Fruit fly (Drosophila melanogaster) whole organism, adult: ENCODE data around the gene CG6403.

Experiments used
- CG11617 ChIP-seq: fragments of 200-800 bp; sonication (Bioruptor generic); optimal IDR thresholded peaks from 2 replicates; lab custom pipeline; 2017; ENCODE audit warnings: mild to moderate bottlenecking, missing biosample characterization, missing genetic modification reagents, missing genetic modification characterization
- CG12768 ChIP-seq: fragments of 200-800 bp; sonication (Bioruptor generic); optimal IDR thresholded peaks from 2 replicates; lab custom pipeline; 2017; ENCODE audit warnings: missing biosample characterization, missing genetic modification characterization, mild to moderate bottlenecking, moderate library complexity, missing genetic modification reagents
- CG14711 ChIP-seq: fragments of 200-800 bp; sonication (Bioruptor generic); optimal IDR thresholded peaks from 2 replicates; lab custom pipeline; 2018; ENCODE audit warnings: missing biosample characterization, mild to moderate bottlenecking, missing genetic modification characterization, moderate library complexity
- CG1620 ChIP-seq: fragments of 200-800 bp; sonication (Bioruptor generic); optimal IDR thresholded peaks from 2 replicates; lab custom pipeline; 2016; ENCODE audit warnings: missing biosample characterization, missing genetic modification characterization
- CG33017 ChIP-seq: fragments of 200-800 bp; sonication (Bioruptor generic); optimal IDR thresholded peaks from 2 replicates; lab custom pipeline; 2018; ENCODE audit warnings: missing biosample characterization, mild to moderate bottlenecking, missing genetic modification characterization, moderate library complexity
- CG5204 ChIP-seq: fragments of 200-800 bp; sonication (Bioruptor generic); optimal IDR thresholded peaks from 2 replicates; lab custom pipeline; 2016; ENCODE audit warnings: missing biosample characterization, missing genetic modification characterization
- CG7045 ChIP-seq: fragments of 200-800 bp; sonication (Bioruptor generic); optimal IDR thresholded peaks from 2 replicates; lab custom pipeline; 2017; ENCODE audit warnings: missing biosample characterization, mild to moderate bottlenecking, missing genetic modification characterization
- CG7101 ChIP-seq: fragments of 200-800 bp; sonication (Bioruptor generic); optimal IDR thresholded peaks from 2 replicates; lab custom pipeline; 2018; ENCODE audit warnings: missing biosample characterization, mild to moderate bottlenecking, missing genetic modification characterization, moderate library complexity
- Clk ChIP-seq: fragments of 200-800 bp; sonication (Bioruptor generic); optimal IDR thresholded peaks from 2 replicates; lab custom pipeline; 2017; ENCODE audit warnings: missing biosample characterization, missing genetic modification characterization
- Crg-1 ChIP-seq: fragments of 200-800 bp; sonication (Bioruptor generic); optimal IDR thresholded peaks from 2 replicates; lab custom pipeline; 2016; ENCODE audit warnings: missing biosample characterization, missing genetic modification characterization
- Hr96 ChIP-seq: fragments of 200-800 bp; sonication (Bioruptor generic); optimal IDR thresholded peaks from 2 replicates; lab custom pipeline; 2016; ENCODE audit warnings: missing biosample characterization, missing genetic modification characterization
- Mnt ChIP-seq: fragments of 200-800 bp; sonication (Bioruptor generic); optimal IDR thresholded peaks from 2 replicates; lab custom pipeline; 2016; ENCODE audit warnings: missing biosample characterization, mild to moderate bottlenecking, missing genetic modification characterization
- bab1 ChIP-seq: fragments of 200-800 bp; sonication (Bioruptor generic); optimal IDR thresholded peaks from 3 replicates; lab custom pipeline; 2019; ENCODE audit warnings: missing biosample characterization, mild to moderate bottlenecking, missing genetic modification characterization, moderate library complexity
- cic ChIP-seq: fragments of 200-800 bp; sonication (Bioruptor generic); optimal IDR thresholded peaks from 2 replicates; lab custom pipeline; 2017; ENCODE audit warnings: missing biosample characterization, mild to moderate bottlenecking, missing genetic modification characterization, moderate library complexity
- cnc ChIP-seq, 2 experiments: fragments of >200 bp; optimal IDR thresholded peaks; 2 replicates each; lab custom pipeline; 2017
- kay ChIP-seq: fragments of 200-800 bp; sonication (Bioruptor generic); peaks from one replicate; lab custom pipeline; 2016; ENCODE audit warnings: missing biosample characterization, missing genetic modification characterization, borderline replicate concordance
- ovo ChIP-seq: fragments of 200-800 bp; sonication (Bioruptor generic); optimal IDR thresholded peaks from 2 replicates; lab custom pipeline; 2016; ENCODE audit warnings: missing biosample characterization, missing genetic modification characterization
- pad ChIP-seq: fragments of 200-800 bp; sonication (Bioruptor generic); optimal IDR thresholded peaks from 3 replicates; lab custom pipeline; 2017; ENCODE audit warnings: missing biosample characterization, missing genetic modification characterization, mild to moderate bottlenecking, moderate library complexity, missing genetic modification reagents
- tj ChIP-seq: fragments of 200-800 bp; sonication (Bioruptor generic); optimal IDR thresholded peaks from 3 replicates; lab custom pipeline; 2017; ENCODE audit warnings: missing biosample characterization, mild to moderate bottlenecking, missing genetic modification characterization, moderate library complexity
- toe ChIP-seq: fragments of 200-800 bp; sonication (Bioruptor generic); optimal IDR thresholded peaks from 2 replicates; lab custom pipeline; 2016; ENCODE audit warnings: missing biosample characterization, missing genetic modification characterization

The CG6403 gene

DNA sequence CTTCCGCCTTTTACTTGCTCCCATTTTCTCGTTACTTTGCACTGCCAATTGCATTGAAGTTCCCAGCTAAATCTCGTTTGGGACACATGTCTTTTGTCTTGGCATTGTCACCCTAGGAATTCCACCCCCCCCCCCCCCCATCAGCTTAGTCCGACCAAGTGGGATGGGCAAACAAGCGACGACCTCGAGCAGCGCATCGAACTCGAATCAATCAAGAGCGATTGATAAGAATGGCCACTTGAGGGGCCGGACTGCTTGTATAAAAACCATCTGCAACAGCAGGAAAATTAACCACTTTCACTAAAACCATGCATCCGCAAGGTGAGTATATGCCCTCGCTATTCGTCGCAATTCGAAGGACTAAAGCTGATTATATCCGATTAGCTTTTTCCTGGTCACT lies 10.3 kb downstream of the CG6403 start, which contains the start of gene CG14244:
Gene CG14244 (plus strand): TSS at position 301 of the 400 bp plus-strand sequence.
- TF ChIP-seq bab1, result no peak
- no peak for TF ChIP-seq pad (GFP tag; lab: Kevin White, UChicago)
- TF ChIP-seq CG33017, result no peak
- no peak for TF ChIP-seq kay
- no peak for TF ChIP-seq Crg-1 (GFP tag; lab: Kevin White, UChicago)
- no peak for TF ChIP-seq CG5204 (GFP tag; lab: Kevin White, UChicago)
- TF ChIP-seq CG1620 (GFP tag; lab: Kevin White, UChicago), result no peak
- no peak for TF ChIP-seq CG7045 (GFP tag; lab: Kevin White, UChicago)
- no peak for TF ChIP-seq toe (GFP tag; lab: Kevin White, UChicago)
- no peak for TF ChIP-seq CG11617 (GFP tag; lab: Kevin White, UChicago)

- TF ChIP-seq Crg-1 (GFP tag; lab: Kevin White, UChicago), result no peak
- TF ChIP-seq cnc (optimal IDR thresholded peaks at IDR 0.05; lab: Kevin White, UChicago), result no peak
- TF ChIP-seq CG5204 (GFP tag; lab: Kevin White, UChicago), result no peak
- TF ChIP-seq bab1, result peak; percentile 69
- TF ChIP-seq Mnt (GFP tag; lab: Kevin White, UChicago), result peak; percentile 12
Observed at dm6 chr3R:26724977-26725612, 11.0 kb downstream of the CG6403 start, which contains the start of gene CG6420. CG6420 (minus strand) TSS chr3R:26725216.

- TF ChIP-seq Clk (GFP tag; lab: Kevin White, UChicago) (no peak), CG14711 (tag; lab: Kevin White, UChicago) (no peak), CG7045 (GFP tag; lab: Kevin White, UChicago) (no peak), tj (no peak), CG12768 (GFP tag; lab: Kevin White, UChicago) (no peak), kay (no peak), Mnt (GFP tag; lab: Kevin White, UChicago) (no peak), CG33017 (no peak), pad (GFP tag; lab: Kevin White, UChicago) (no peak), CG11617 (GFP tag; lab: Kevin White, UChicago) (no peak), Crg-1 (GFP tag; lab: Kevin White, UChicago) (no peak), toe (GFP tag; lab: Kevin White, UChicago) (no peak), cnc (optimal IDR thresholded peaks at IDR 0.05; lab: Kevin White, UChicago) (no peak), Hr96 (GFP tag; lab: Kevin White, UChicago) (no peak), CG7101 (tag; lab: Kevin White, UChicago) (no peak), CG5204 (GFP tag; lab: Kevin White, UChicago) (no peak), CG1620 (GFP tag; lab: Kevin White, UChicago) (no peak), ovo (no peak), cic (GFP tag; lab: Kevin White, UChicago) (no peak), bab1 (no peak)
Observed at dm6 chr3R:26717864-26718263, 18.2 kb downstream of the CG6403 start, which contains the start of gene Yif1. Yif1 (plus strand) TSS chr3R:26717871.

DNA sequence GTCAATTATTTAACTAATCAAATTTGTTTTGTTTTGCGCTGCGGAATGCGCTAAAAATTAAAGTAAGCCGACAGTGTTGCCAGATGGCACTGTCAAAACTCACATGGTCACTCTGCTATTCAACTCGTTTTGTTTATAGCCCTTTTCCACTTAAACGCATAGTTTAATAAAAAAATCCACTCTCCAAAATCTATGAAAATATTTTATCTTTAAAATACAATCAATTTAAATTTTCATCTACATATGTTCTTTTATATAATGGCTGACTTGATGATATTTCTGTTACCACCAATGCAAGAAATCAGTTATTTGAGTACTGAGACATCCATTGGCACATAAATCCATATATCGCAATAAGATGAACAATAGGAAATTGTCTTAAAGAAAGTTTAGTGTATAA lies 18.8 kb downstream of the CG6403 start, which contains the start of gene CG6425:
Gene CG6425 (minus strand): TSS at position 95 of the 400 bp plus-strand sequence.
- no peak for TF ChIP-seq CG33017
- TF ChIP-seq Clk (GFP tag; lab: Kevin White, UChicago), result no peak
- peak; percentile 49 for TF ChIP-seq toe (GFP tag; lab: Kevin White, UChicago)
- no peak for TF ChIP-seq CG12768 (GFP tag; lab: Kevin White, UChicago)
- peak; percentile 17 for TF ChIP-seq CG7045 (GFP tag; lab: Kevin White, UChicago)
- TF ChIP-seq CG5204 (GFP tag; lab: Kevin White, UChicago), result peak; percentile 42
- TF ChIP-seq Hr96 (GFP tag; lab: Kevin White, UChicago), result no peak

DNA sequence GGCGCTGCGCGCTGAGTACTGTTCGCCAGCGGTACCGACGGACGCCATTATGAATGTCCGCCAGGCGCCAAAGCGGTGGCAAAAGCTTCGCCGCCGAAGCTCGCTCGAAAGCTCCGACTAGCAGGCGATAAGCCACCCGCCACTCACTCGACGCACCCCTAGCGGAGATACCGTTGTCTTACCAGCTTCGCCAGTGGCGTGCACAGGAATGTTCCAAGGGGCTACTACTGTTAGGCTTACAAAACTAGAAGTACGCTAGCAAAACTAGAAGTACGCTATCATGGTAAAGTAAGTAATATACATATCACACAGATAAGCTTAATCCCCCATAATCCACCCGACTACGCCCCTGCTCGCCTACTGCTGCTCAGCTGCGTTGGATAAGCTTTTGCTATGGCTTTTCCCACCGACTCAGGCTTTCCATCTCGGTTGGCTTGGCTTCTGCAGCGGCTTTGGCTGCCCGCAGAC lies 22.0 kb downstream of the CG6403 start, which contains the start of gene amon:
Gene amon (minus strand): TSS at position 51 of the 468 bp plus-strand sequence.
- peak; percentile 97 for TF ChIP-seq CG7101 (tag; lab: Kevin White, UChicago)
- peak; percentile 96 for TF ChIP-seq CG11617 (GFP tag; lab: Kevin White, UChicago)
- peak; percentile 86 for TF ChIP-seq CG1620 (GFP tag; lab: Kevin White, UChicago)
- peak; percentile 99 for TF ChIP-seq Hr96 (GFP tag; lab: Kevin White, UChicago)
- TF ChIP-seq Clk (GFP tag; lab: Kevin White, UChicago), result peak; percentile 100
- peak; percentile 94 for TF ChIP-seq pad (GFP tag; lab: Kevin White, UChicago)
- peak; percentile 96 for TF ChIP-seq Crg-1 (GFP tag; lab: Kevin White, UChicago)
- TF ChIP-seq CG12768 (GFP tag; lab: Kevin White, UChicago), result peak; percentile 100
- peak; percentile 99 for TF ChIP-seq toe (GFP tag; lab: Kevin White, UChicago)
- TF ChIP-seq bab1, result no peak
- peak; percentile 95 for TF ChIP-seq cic (GFP tag; lab: Kevin White, UChicago)
- TF ChIP-seq tj, result peak; percentile 83
- TF ChIP-seq CG14711 (tag; lab: Kevin White, UChicago), result peak; percentile 92
- peak; percentile 99 for TF ChIP-seq CG5204 (GFP tag; lab: Kevin White, UChicago)
- peak; percentile 91 for TF ChIP-seq Mnt (GFP tag; lab: Kevin White, UChicago)
- peak; percentile 92 for TF ChIP-seq ovo
- TF ChIP-seq CG7045 (GFP tag; lab: Kevin White, UChicago), result peak; percentile 100
- TF ChIP-seq CG33017, result peak; percentile 98
- no peak for TF ChIP-seq kay
- no peak for TF ChIP-seq cnc (optimal IDR thresholded peaks at IDR 0.05; lab: Kevin White, UChicago)

dm6 chr3R:26704310-26704709 lies 31.8 kb downstream of the CG6403 start:
- TF ChIP-seq ovo (no peak), cic (GFP tag; lab: Kevin White, UChicago) (no peak), Hr96 (GFP tag; lab: Kevin White, UChicago) (no peak)
